Fruit fly (Drosophila melanogaster) whole organism, prepupa: Measurements from ENCODE around the gene CG15824.
A peak's percentile ranks its signal among the peaks of the same experiment; 100 is the strongest.

Experiments used
- Blimp-1 ChIP-seq: fragments of 200-800 bp; sonication (Bioruptor generic); optimal IDR thresholded peaks from 3 replicates; lab custom pipeline; 2017; ENCODE audit warnings: missing biosample characterization, missing genetic modification characterization, mild to moderate bottlenecking, moderate library complexity, missing genetic modification reagents
- CG10631 ChIP-seq: fragments of 200-800 bp; sonication (Bioruptor generic); optimal IDR thresholded peaks from 2 replicates; lab custom pipeline; 2016; ENCODE audit warnings: missing biosample characterization, missing genetic modification characterization
- CG11294 ChIP-seq: fragments of 200-800 bp; sonication (Bioruptor generic); IDR thresholded peaks from 2 replicates; pipeline ENCODE4 v1.3.6; 2022; ENCODE audit warnings: missing biosample characterization, missing genetic modification characterization
- CG11762 ChIP-seq: fragments of 200-800 bp; sonication (Bioruptor generic); optimal IDR thresholded peaks from 3 replicates; lab custom pipeline; 2016; ENCODE audit warnings: missing biosample characterization, missing genetic modification characterization; ENCODE audit not compliant: insufficient read depth
- CG15336 ChIP-seq: fragments of 200-800 bp; sonication (Bioruptor generic); IDR thresholded peaks from 2 replicates; pipeline ENCODE4 v1.3.6; 2022; ENCODE audit warnings: missing biosample characterization, missing genetic modification characterization
- CG1621 ChIP-seq: fragments of 200-800 bp; sonication (Bioruptor generic); optimal IDR thresholded peaks from 3 replicates; lab custom pipeline; 2018; ENCODE audit warnings: missing biosample characterization, mild to moderate bottlenecking, missing genetic modification characterization
- CG31627 ChIP-seq: fragments of 200-800 bp; sonication (Bioruptor generic); optimal IDR thresholded peaks from 3 replicates; lab custom pipeline; 2016; ENCODE audit warnings: missing biosample characterization, missing genetic modification characterization
- CG34406 ChIP-seq: fragments of 200-800 bp; sonication (Bioruptor generic); optimal IDR thresholded peaks from 3 replicates; lab custom pipeline; 2016; ENCODE audit warnings: missing biosample characterization, missing genetic modification characterization
- CG3919 ChIP-seq: fragments of 200-800 bp; sonication (Bioruptor generic); optimal IDR thresholded peaks from 3 replicates; lab custom pipeline; 2016; ENCODE audit warnings: missing biosample characterization, missing genetic modification characterization
- CG4318 ChIP-seq: fragments of 200-800 bp; sonication (Bioruptor generic); optimal IDR thresholded peaks from 3 replicates; lab custom pipeline; 2017; ENCODE audit warnings: missing biosample characterization, mild to moderate bottlenecking, missing genetic modification characterization
- CG6163 ChIP-seq: fragments of 200-800 bp; sonication (Bioruptor generic); IDR thresholded peaks from 3 replicates; pipeline ENCODE4 v1.3.6; 2022; ENCODE audit warnings: missing biosample characterization, missing genetic modification characterization
- CG6276 ChIP-seq: fragments of 200-800 bp; sonication (Bioruptor generic); optimal IDR thresholded peaks from 2 replicates; lab custom pipeline; 2017; ENCODE audit warnings: missing biosample characterization, mild to moderate bottlenecking, missing genetic modification characterization
- CG6792 ChIP-seq: fragments of 200-800 bp; sonication (Bioruptor generic); optimal IDR thresholded peaks from 3 replicates; lab custom pipeline; 2016; ENCODE audit warnings: missing biosample characterization, missing genetic modification characterization
- CG6854 ChIP-seq: fragments of 200-800 bp; sonication (Bioruptor generic); optimal IDR thresholded peaks from 2 replicates; lab custom pipeline; 2017; ENCODE audit warnings: missing biosample characterization, mild to moderate bottlenecking, missing genetic modification characterization
- CG7368 ChIP-seq: fragments of 200-800 bp; sonication (Bioruptor generic); optimal IDR thresholded peaks from 3 replicates; lab custom pipeline; 2016; ENCODE audit warnings: missing biosample characterization, missing genetic modification characterization
- CG8119 ChIP-seq: fragments of 200-800 bp; sonication (Bioruptor generic); IDR thresholded peaks from 3 replicates; pipeline ENCODE4 v1.3.6; 2022; ENCODE audit warnings: missing biosample characterization, missing genetic modification characterization
- CG9139 ChIP-seq: fragments of 200-800 bp; sonication (Bioruptor generic); optimal IDR thresholded peaks from 3 replicates; lab custom pipeline; 2017; ENCODE audit warnings: missing biosample characterization, mild to moderate bottlenecking, missing genetic modification characterization
- Eip78C ChIP-seq: fragments of 200-800 bp; sonication (Bioruptor generic); peaks from one replicate; lab custom pipeline; 2016; ENCODE audit warnings: missing biosample characterization, missing genetic modification characterization
- Eip93F ChIP-seq: fragments of 200-800 bp; sonication (Bioruptor generic); optimal IDR thresholded peaks from 2 replicates; lab custom pipeline; 2016; ENCODE audit warnings: missing biosample characterization, mild to moderate bottlenecking, missing genetic modification characterization
- Ets21C ChIP-seq: fragments of 200-800 bp; sonication (Bioruptor generic); optimal IDR thresholded peaks from 3 replicates; lab custom pipeline; 2016; ENCODE audit warnings: missing biosample characterization, missing genetic modification characterization
- Ets96B ChIP-seq: fragments of 200-800 bp; optimal IDR thresholded peaks from 2 replicates; lab custom pipeline; 2019; ENCODE audit warnings: missing biosample characterization, mild to moderate bottlenecking, missing genetic modification characterization, moderate library complexity
- Gug ChIP-seq: fragments of 200-800 bp; sonication (Bioruptor generic); IDR thresholded peaks from 2 replicates; pipeline ENCODE4 v1.3.6; 2022; ENCODE audit warnings: missing biosample characterization, missing genetic modification characterization
- Hr39 ChIP-seq: fragments of 200-800 bp; sonication (Bioruptor generic); optimal IDR thresholded peaks from 2 replicates; lab custom pipeline; 2016; ENCODE audit warnings: missing biosample characterization, missing genetic modification characterization
- Hr4 ChIP-seq: fragments of 200-800 bp; sonication (Bioruptor generic); optimal IDR thresholded peaks from 3 replicates; lab custom pipeline; 2016; ENCODE audit warnings: missing biosample characterization, missing genetic modification characterization
- Lpt ChIP-seq: fragments of 200-800 bp; sonication (Bioruptor generic); optimal IDR thresholded peaks from 3 replicates; lab custom pipeline; 2016; ENCODE audit warnings: missing biosample characterization, missing genetic modification characterization
- Met ChIP-seq: fragments of 200-800 bp; sonication (Bioruptor generic); optimal IDR thresholded peaks from 3 replicates; lab custom pipeline; 2016; ENCODE audit warnings: missing biosample characterization, missing genetic modification characterization
- OdsH ChIP-seq: fragments of 200-800 bp; sonication (Bioruptor generic); optimal IDR thresholded peaks from 3 replicates; lab custom pipeline; 2016; ENCODE audit warnings: missing biosample characterization, missing genetic modification characterization
- Smox ChIP-seq: fragments of 200-800 bp; sonication (Bioruptor generic); optimal IDR thresholded peaks from 3 replicates; lab custom pipeline; 2016; ENCODE audit warnings: missing biosample characterization, missing genetic modification characterization
- Sox102F ChIP-seq: fragments of 200-800 bp; sonication (Bioruptor generic); optimal IDR thresholded peaks from 2 replicates; lab custom pipeline; 2016; ENCODE audit warnings: missing biosample characterization, mild to moderate bottlenecking, missing genetic modification characterization
- Sox14 ChIP-seq: fragments of 200-800 bp; sonication (Bioruptor generic); optimal IDR thresholded peaks from 3 replicates; lab custom pipeline; 2016; ENCODE audit warnings: missing biosample characterization, missing genetic modification characterization
- Sox15 ChIP-seq: fragments of 200-800 bp; sonication (Bioruptor generic); optimal IDR thresholded peaks from 3 replicates; lab custom pipeline; 2016; ENCODE audit warnings: missing biosample characterization, missing genetic modification characterization
- achi ChIP-seq: fragments of 200-800 bp; sonication (Bioruptor generic); optimal IDR thresholded peaks from 3 replicates; lab custom pipeline; 2016; ENCODE audit warnings: missing biosample characterization, missing genetic modification characterization
- acj6 ChIP-seq: fragments of 200-800 bp; sonication (Bioruptor generic); optimal IDR thresholded peaks from 3 replicates; lab custom pipeline; 2016; ENCODE audit warnings: missing biosample characterization, missing genetic modification characterization
- cyc ChIP-seq: fragments of 200-800 bp; sonication (Bioruptor generic); optimal IDR thresholded peaks from 3 replicates; lab custom pipeline; 2016; ENCODE audit warnings: missing biosample characterization, missing genetic modification characterization
- dsx ChIP-seq: fragments of 200-800 bp; optimal IDR thresholded peaks from 3 replicates; lab custom pipeline; 2019; ENCODE audit warnings: missing biosample characterization, mild to moderate bottlenecking, missing genetic modification characterization, moderate library complexity; ENCODE audit not compliant: poor library complexity, severe bottlenecking
- esn ChIP-seq: fragments of 200-800 bp; sonication (Bioruptor generic); optimal IDR thresholded peaks from 2 replicates; lab custom pipeline; 2016; ENCODE audit warnings: missing biosample characterization, mild to moderate bottlenecking, missing genetic modification characterization, moderate library complexity
- fkh ChIP-seq: fragments of 200-800 bp; sonication (Bioruptor generic); optimal IDR thresholded peaks from 3 replicates; lab custom pipeline; 2017; ENCODE audit warnings: missing biosample characterization, mild to moderate bottlenecking, missing genetic modification characterization, moderate library complexity
- lz ChIP-seq: fragments of 200-800 bp; sonication (Bioruptor generic); optimal IDR thresholded peaks from 3 replicates; lab custom pipeline; 2016; ENCODE audit warnings: missing biosample characterization, missing genetic modification characterization
- net ChIP-seq: fragments of 200-800 bp; sonication (Bioruptor generic); optimal IDR thresholded peaks from 3 replicates; lab custom pipeline; 2016; ENCODE audit warnings: missing biosample characterization, missing genetic modification characterization
- pdm3 ChIP-seq: fragments of 200-800 bp; sonication (Bioruptor generic); optimal IDR thresholded peaks from 3 replicates; lab custom pipeline; 2016; ENCODE audit warnings: missing biosample characterization, missing genetic modification characterization
- salr ChIP-seq, 2 experiments: fragments of 200-800 bp; sonication (Bioruptor generic); optimal IDR thresholded peaks; 3 replicates each; lab custom pipeline; 2016 to 2018; ENCODE audit warnings: missing biosample characterization in 2 of 2, missing genetic modification characterization in 2 of 2, mild to moderate bottlenecking in 1 of 2
- spab ChIP-seq: fragments of 200-800 bp; sonication (Bioruptor generic); optimal IDR thresholded peaks from 2 replicates; lab custom pipeline; 2017; ENCODE audit warnings: missing biosample characterization, mild to moderate bottlenecking, missing genetic modification characterization, missing genetic modification reagents
- ss ChIP-seq, 2 experiments: fragments of 200-800 bp; sonication (Bioruptor generic); optimal IDR thresholded peaks; 2 replicates in 1 of 2; 3 replicates in 1 of 2; lab custom pipeline; 2017 to 2018; ENCODE audit warnings: mild to moderate bottlenecking in 2 of 2, missing biosample characterization in 2 of 2, missing genetic modification characterization in 2 of 2, moderate library complexity in 1 of 2
- svp ChIP-seq: fragments of 200-800 bp; sonication (Bioruptor generic); peaks from one replicate; lab custom pipeline; 2016; ENCODE audit warnings: missing biosample characterization, missing genetic modification characterization
- vri ChIP-seq: fragments of 200-800 bp; sonication (Bioruptor generic); optimal IDR thresholded peaks from 3 replicates; lab custom pipeline; 2016; ENCODE audit warnings: missing biosample characterization, mild to moderate bottlenecking, missing genetic modification characterization

The CG15824 gene

DNA sequence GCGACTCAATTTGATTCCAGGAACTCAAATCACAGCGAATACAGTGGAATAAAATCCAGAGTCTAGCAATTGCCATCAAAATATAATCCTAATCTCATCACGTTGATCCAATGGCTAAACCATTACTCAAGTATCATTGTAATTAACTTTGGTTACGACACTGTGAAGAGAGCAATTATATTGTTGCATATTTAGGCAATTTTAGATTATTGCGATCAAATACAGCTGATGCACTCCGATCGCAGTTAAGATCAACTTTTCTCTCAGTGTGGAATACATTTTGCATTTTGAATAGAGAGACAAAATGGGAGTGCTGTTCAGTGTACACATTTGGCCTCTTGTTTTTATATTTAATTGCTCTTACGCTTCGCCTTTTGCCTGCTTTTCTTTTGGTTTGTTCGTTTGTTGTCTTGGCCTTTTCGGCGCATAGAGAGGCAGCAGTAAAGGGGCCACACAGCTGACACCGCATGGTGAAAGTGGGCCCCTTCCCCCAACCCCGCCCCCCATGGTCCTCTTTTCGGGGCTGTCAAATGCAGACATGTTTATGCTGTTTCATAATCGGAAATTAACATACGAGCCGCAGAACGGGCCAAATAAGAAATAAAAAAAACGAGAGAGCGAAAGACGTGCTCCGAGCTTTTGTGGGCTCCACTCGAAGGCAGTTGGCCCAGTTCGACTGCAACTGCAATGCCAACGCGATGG is 38.6 kb downstream of the CG15824 start (continued):
- TF ChIP-seq salr (GFP tag; optimal IDR thresholded peaks at IDR 0.05; lab: Kevin White, UChicago) (peak in 1 of 2 experiments; percentile 22), CG7368 (GFP tag; lab: Kevin White, UChicago) (peak; percentile 51), svp (GFP tag; lab: Kevin White, UChicago) (peak; percentile 76), vri (GFP tag; lab: Kevin White, UChicago) (peak; percentile 58), CG4318 (GFP tag; lab: Kevin White, UChicago) (peak; percentile 80), Eip78C (peak; percentile 90), Eip93F (no peak), CG6163 (peak; percentile 70), net (GFP tag; lab: Kevin White, UChicago) (peak; percentile 61), Gug (peak; percentile 67), ss (GFP tag; optimal IDR thresholded peaks at IDR 0.05; lab: Kevin White, UChicago) (no peak), esn (GFP tag; lab: Kevin White, UChicago) (peak; percentile 66), CG6792 (GFP tag; lab: Kevin White, UChicago) (peak; percentile 47), Met (GFP tag; lab: Kevin White, UChicago) (peak; percentile 76), CG6276 (peak; percentile 78), lz (GFP tag; lab: Kevin White, UChicago) (peak; percentile 65), Lpt (GFP tag; lab: Kevin White, UChicago) (peak; percentile 64), fkh (GFP tag; lab: Kevin White, UChicago) (peak; percentile 12), dsx (GFP tag; lab: Kevin White, UChicago) (no peak), Blimp-1 (GFP tag; lab: Kevin White, UChicago) (peak; percentile 57), CG3919 (peak; percentile 69), Sox14 (peak; percentile 24), achi (GFP tag; lab: Kevin White, UChicago) (peak; percentile 64), CG8119 (GFP tag; lab: Robert Waterston, UW) (peak; percentile 68; the same call in 2 of the 3 replicates), CG11294 (GFP tag; lab: Robert Waterston, UW) (peak; percentile 45; the same call in 1 of the 2 replicates), CG15336 (GFP tag; lab: Robert Waterston, UW) (peak; percentile 85), Hr39 (GFP tag; lab: Kevin White, UChicago) (peak; percentile 66), CG9139 (GFP tag; lab: Kevin White, UChicago) (no peak), Ets21C (GFP tag; lab: Kevin White, UChicago) (peak; percentile 49), Smox (GFP tag; lab: Kevin White, UChicago) (peak; percentile 62), spab (no peak), CG10631 (GFP tag; lab: Kevin White, UChicago) (peak; percentile 32), CG6854 (GFP tag; lab: Kevin White, UChicago) (peak; percentile 32), acj6 (GFP tag; lab: Kevin White, UChicago) (peak; percentile 73), CG11762 (GFP tag; lab: Kevin White, UChicago) (peak; percentile 47), pdm3 (GFP tag; lab: Kevin White, UChicago) (peak; percentile 72), Sox15 (GFP tag; lab: Kevin White, UChicago) (peak; percentile 21), CG34406 (GFP tag; lab: Kevin White, UChicago) (peak; percentile 56)

DNA sequence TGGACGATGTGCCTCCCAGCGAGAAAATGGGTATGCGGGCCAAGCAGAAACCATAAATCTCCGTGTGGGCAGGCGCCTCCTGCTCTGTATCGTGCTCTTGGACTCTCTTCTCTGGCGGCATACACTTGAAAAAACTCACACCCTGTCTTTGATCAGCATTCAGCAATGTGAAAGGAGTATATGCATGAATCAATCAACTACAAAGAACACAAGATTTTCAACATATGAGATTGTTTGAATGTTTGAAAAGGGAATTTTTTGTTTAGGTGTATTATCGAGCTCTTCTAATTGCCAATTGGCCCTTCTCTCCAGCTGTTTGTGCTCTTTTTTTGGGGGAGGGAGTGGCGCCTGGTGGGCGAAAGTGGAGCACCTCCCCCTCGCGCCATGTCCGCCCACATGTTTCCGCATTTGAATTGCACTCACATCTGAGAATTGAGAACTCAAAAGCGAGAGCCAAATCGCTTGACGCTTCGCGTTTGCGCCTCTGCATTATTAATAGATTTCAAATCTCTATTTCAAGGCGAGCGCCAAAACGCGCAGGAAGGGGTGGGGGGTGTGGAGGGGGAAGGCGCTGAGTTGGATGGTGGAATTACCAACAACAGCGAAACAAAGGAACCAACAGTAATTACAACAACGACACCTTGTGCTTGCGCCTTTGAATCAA is 39.5 kb downstream of the CG15824 start:
- peak; percentile 78 for TF ChIP-seq CG7368 (GFP tag; lab: Kevin White, UChicago)
- peak; percentile 80 for TF ChIP-seq CG4318 (GFP tag; lab: Kevin White, UChicago)
- peak; percentile 76 for TF ChIP-seq Sox102F (GFP tag; lab: Kevin White, UChicago)
- peak; percentile 92 for TF ChIP-seq Eip78C
- TF ChIP-seq Hr4 (GFP tag; lab: Kevin White, UChicago): peak; percentile 91
- TF ChIP-seq acj6 (GFP tag; lab: Kevin White, UChicago): peak; percentile 75
- TF ChIP-seq CG6276: peak; percentile 85
- TF ChIP-seq ss (GFP tag; optimal IDR thresholded peaks at IDR 0.05; lab: Kevin White, UChicago): peak in 1 of 2 experiments; percentile 8
- TF ChIP-seq CG6163: peak; percentile 94
- peak; percentile 62 for TF ChIP-seq Ets96B (tag; lab: Kevin White, UChicago)
- no peak for TF ChIP-seq CG11762 (GFP tag; lab: Kevin White, UChicago)
- TF ChIP-seq Smox (GFP tag; lab: Kevin White, UChicago): peak; percentile 68
- TF ChIP-seq CG6792 (GFP tag; lab: Kevin White, UChicago): peak; percentile 70
- TF ChIP-seq cyc (GFP tag; lab: Kevin White, UChicago): peak; percentile 83
- peak; percentile 86 for TF ChIP-seq Gug
- TF ChIP-seq Lpt (GFP tag; lab: Kevin White, UChicago): peak; percentile 77
- peak; percentile 79 for TF ChIP-seq OdsH
- peak; percentile 85 for TF ChIP-seq CG3919
- peak; percentile 80 for TF ChIP-seq pdm3 (GFP tag; lab: Kevin White, UChicago)
- peak; percentile 81 for TF ChIP-seq Met (GFP tag; lab: Kevin White, UChicago)
- TF ChIP-seq salr (GFP tag; optimal IDR thresholded peaks at IDR 0.05; lab: Kevin White, UChicago): peak; percentile 44 to 67
- TF ChIP-seq CG11294 (GFP tag; lab: Robert Waterston, UW): peak; percentile 74
- peak; percentile 74 for TF ChIP-seq lz (GFP tag; lab: Kevin White, UChicago)
- TF ChIP-seq CG31627 (GFP tag; lab: Kevin White, UChicago): peak; percentile 76
- TF ChIP-seq CG1621 (tag; lab: Kevin White, UChicago): peak; percentile 27
